Worm (Caenorhabditis elegans): ENCODE data around the gene C49C3.4.

Gene C49C3.4

DNA sequence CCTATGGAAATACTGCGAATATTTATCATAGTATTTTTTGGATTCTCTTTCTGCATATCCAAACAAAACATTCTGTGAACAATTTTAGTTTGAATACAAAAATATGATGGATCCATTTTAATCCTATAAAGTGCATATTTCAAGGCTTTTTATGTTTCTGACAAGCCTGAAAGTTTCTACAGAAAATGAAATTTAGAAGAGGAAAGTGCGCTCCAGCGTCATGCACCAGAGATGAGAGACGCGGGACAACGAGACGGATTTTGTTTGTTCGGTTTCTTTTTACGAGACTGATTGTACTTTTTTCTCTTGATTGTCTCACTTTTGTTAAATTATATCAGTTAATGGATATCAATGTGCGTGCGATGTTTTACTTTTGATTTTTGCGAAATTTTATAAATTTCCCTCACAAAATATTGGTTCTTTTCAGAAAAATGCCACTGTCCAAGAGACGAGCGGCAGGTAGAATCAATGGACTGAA is 10.5 kb downstream of the C49C3.4 start, which contains the start of gene C49C3.6 (continued):
- TF ChIP-seq pax-3 (tag; optimal IDR thresholded peaks at IDR 0.05) (no peak), C04F5.9 (tag; optimal IDR thresholded peaks at IDR 0.05) (no peak), fkh-4 (tag; optimal IDR thresholded peaks at IDR 0.05; ENCODE audit: borderline replicate concordance) (no peak), nhr-85 (tag) (no peak), ama-1 (optimal IDR thresholded peaks at IDR 0.05) (no peak), aha-1 (tag; optimal IDR thresholded peaks at IDR 0.05) (no peak), jun-1 (tag; optimal IDR thresholded peaks at IDR 0.05) (no peak), nhr-71 (tag; optimal IDR thresholded peaks at IDR 0.05) (peak; percentile 28), unc-130 (tag; optimal IDR thresholded peaks at IDR 0.05) (no peak), ceh-63 (GFP tag; optimal IDR thresholded peaks at IDR 0.05) (no peak), mef-2 (tag; optimal IDR thresholded peaks at IDR 0.05) (no peak), ceh-88 (GFP tag; IDR thresholded peaks at IDR 0.05) (no peak), nhr-90 (tag; optimal IDR thresholded peaks at IDR 0.05; ENCODE audit: poor library complexity) (no peak), sox-4 (tag; optimal IDR thresholded peaks at IDR 0.05) (no peak), ceh-90 (tag; optimal IDR thresholded peaks at IDR 0.05) (no peak), nhr-76 (tag; optimal IDR thresholded peaks at IDR 0.05) (no peak)

DNA sequence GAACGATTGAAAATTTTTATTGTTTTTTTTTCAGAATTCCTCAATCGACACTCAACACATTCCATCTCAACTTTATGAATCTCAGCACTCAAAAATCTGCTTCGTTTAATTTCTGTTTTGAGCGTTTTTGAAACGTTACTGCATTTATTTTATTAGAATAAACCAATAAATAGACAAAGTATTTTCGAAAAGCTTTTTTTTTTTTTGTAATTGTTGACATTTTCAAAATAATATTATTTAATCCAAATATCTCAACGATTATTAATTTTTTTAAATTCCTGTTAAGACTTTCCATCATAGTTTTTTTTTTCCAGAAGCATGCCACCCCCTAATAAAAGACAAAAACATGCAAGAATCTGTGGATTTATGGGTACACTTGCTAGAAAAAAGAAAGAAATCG is 11.7 kb downstream of the C49C3.4 start, which contains the start of gene C49C3.7:
Gene C49C3.7, plus strand, starts transcription at position 301 of the 400 bp plus-strand sequence.
- no peak for TF ChIP-seq ztf-4 (tag; optimal IDR thresholded peaks at IDR 0.05)
- TF ChIP-seq snpc-4 (tag; optimal IDR thresholded peaks at IDR 0.05): no peak
- TF ChIP-seq pax-3 (tag; optimal IDR thresholded peaks at IDR 0.05): no peak
- TF ChIP-seq dpl-1 (GFP tag; optimal IDR thresholded peaks at IDR 0.05): no peak
- no peak for TF ChIP-seq tlp-1 (tag; optimal IDR thresholded peaks at IDR 0.05)
- no peak for TF ChIP-seq vab-15 (tag; optimal IDR thresholded peaks at IDR 0.05)
- no peak for TF ChIP-seq fkh-8 (tag; optimal IDR thresholded peaks at IDR 0.05)
- TF ChIP-seq C04F5.9 (tag; optimal IDR thresholded peaks at IDR 0.05): no peak
- TF ChIP-seq nhr-20 (tag; optimal IDR thresholded peaks at IDR 0.05): no peak
- TF ChIP-seq aly-2 (tag; optimal IDR thresholded peaks at IDR 0.05): no peak
- no peak for TF ChIP-seq rnt-1 (tag; optimal IDR thresholded peaks at IDR 0.05)
- TF ChIP-seq nhr-85 (tag): no peak
- no peak for TF ChIP-seq ama-1 (optimal IDR thresholded peaks at IDR 0.05)
- TF ChIP-seq unc-62 (GFP tag; optimal IDR thresholded peaks at IDR 0.05): no peak
- no peak for TF ChIP-seq lin-35 (GFP tag; optimal IDR thresholded peaks at IDR 0.05)
- no peak for TF ChIP-seq lin-15B (tag; optimal IDR thresholded peaks at IDR 0.05)
- no peak for TF ChIP-seq lsy-2 (tag; optimal IDR thresholded peaks at IDR 0.05)
- TF ChIP-seq unc-86 (tag; optimal IDR thresholded peaks at IDR 0.05): no peak
- TF ChIP-seq ets-5 (GFP tag; IDR thresholded peaks at IDR 0.05): no peak

DNA sequence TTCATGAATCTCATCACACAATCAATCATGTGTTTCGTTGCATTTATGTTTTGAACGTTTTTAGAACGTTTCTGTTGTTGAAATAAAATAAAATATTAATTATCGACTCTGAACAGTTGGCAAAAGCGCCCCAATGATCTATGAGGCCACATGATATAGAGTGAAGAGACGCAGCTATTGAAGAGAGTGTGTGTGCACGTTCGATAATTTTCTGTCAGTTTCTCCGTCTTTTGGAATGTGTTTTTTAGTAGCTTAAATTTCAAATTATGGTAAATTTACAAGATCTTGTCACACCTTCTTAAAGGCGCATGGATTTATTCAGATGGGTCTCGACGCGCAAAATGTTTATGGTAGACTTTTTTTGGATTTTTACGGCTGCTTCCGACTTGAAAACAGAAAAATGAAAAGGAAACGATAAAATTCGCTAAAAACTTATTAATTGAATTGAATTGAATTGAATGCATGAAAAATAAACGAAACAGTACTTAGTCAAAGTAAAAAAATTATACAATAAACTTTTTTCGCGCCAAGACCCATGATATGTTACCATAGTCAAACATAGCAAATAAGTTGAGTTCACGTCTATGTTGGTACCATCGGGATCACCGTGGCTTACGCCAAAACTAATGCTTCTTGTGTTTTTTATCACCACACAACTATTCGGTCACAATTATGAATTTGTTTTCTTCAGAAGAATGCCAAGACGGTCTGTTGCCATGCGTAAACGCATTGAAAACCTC is 13.1 kb downstream of the C49C3.4 start, which contains the start of gene C49C3.15:
Gene C49C3.15, plus strand, starts transcription at position 690 of the 740 bp plus-strand sequence.
- TF ChIP-seq nhr-76 (tag; optimal IDR thresholded peaks at IDR 0.05): no peak
- TF ChIP-seq nhr-11 (tag; optimal IDR thresholded peaks at IDR 0.05): no peak
- no peak for TF ChIP-seq nhr-90 (tag; optimal IDR thresholded peaks at IDR 0.05; ENCODE audit: poor library complexity)
- TF ChIP-seq C04F5.9 (tag; optimal IDR thresholded peaks at IDR 0.05): no peak
- TF ChIP-seq isw-1 (GFP tag; IDR thresholded peaks at IDR 0.05): no peak
- peak; percentile 14 for TF ChIP-seq rnt-1 (tag; optimal IDR thresholded peaks at IDR 0.05)
- no peak for TF ChIP-seq mab-9 (GFP tag; IDR thresholded peaks at IDR 0.05)
- TF ChIP-seq efl-3 (GFP tag; optimal IDR thresholded peaks at IDR 0.05): no peak
- TF ChIP-seq elt-2 (tag; optimal IDR thresholded peaks at IDR 0.05): no peak
- no peak for TF ChIP-seq pax-3 (tag; optimal IDR thresholded peaks at IDR 0.05)
- TF ChIP-seq nhr-71 (tag; optimal IDR thresholded peaks at IDR 0.05): peak; percentile 16
- no peak for TF ChIP-seq Y116A8C.19 (tag; optimal IDR thresholded peaks at IDR 0.05; ENCODE audit: borderline replicate concordance)
- TF ChIP-seq vab-15 (tag; optimal IDR thresholded peaks at IDR 0.05): no peak
- TF ChIP-seq dpl-1 (GFP tag; optimal IDR thresholded peaks at IDR 0.05): peak in 1 of 3 experiments; percentile 21
- no peak for TF ChIP-seq fkh-8 (tag; optimal IDR thresholded peaks at IDR 0.05)
- peak in 1 of 2 experiments; percentile 22 for TF ChIP-seq mdl-1 (tag; optimal IDR thresholded peaks at IDR 0.05)
- TF ChIP-seq mep-1 (tag; optimal IDR thresholded peaks at IDR 0.05): peak; percentile 48
- no peak for TF ChIP-seq unc-86 (tag; optimal IDR thresholded peaks at IDR 0.05)
- no peak for TF ChIP-seq ztf-11 (tag; optimal IDR thresholded peaks at IDR 0.05)
- no peak for TF ChIP-seq nhr-84 (tag; optimal IDR thresholded peaks at IDR 0.05)
- no peak for TF ChIP-seq blmp-1 (tag; optimal IDR thresholded peaks at IDR 0.05)
- TF ChIP-seq zag-1 (tag; optimal IDR thresholded peaks at IDR 0.05): no peak
- TF ChIP-seq tbx-2 (tag; optimal IDR thresholded peaks at IDR 0.05): no peak
- TF ChIP-seq lin-35 (GFP tag; optimal IDR thresholded peaks at IDR 0.05): peak in 1 of 2 experiments; percentile 51
- peak; percentile 15 to 42 for TF ChIP-seq efl-1 (optimal IDR thresholded peaks at IDR 0.05)
- TF ChIP-seq efl-1 (GFP tag; optimal IDR thresholded peaks at IDR 0.05 in 1 of 2): peak; percentile 12 to 86
- peak in 1 of 2 experiments; percentile 47 for TF ChIP-seq lsy-2 (tag; optimal IDR thresholded peaks at IDR 0.05)
- no peak for TF ChIP-seq fkh-10 (GFP tag; optimal IDR thresholded peaks at IDR 0.05)
- peak; percentile 30 for TF ChIP-seq snu-23 (GFP tag; optimal IDR thresholded peaks at IDR 0.05)
